Worm (Caenorhabditis elegans): Measurements from ENCODE around the gene fbxa-55.

DNA sequence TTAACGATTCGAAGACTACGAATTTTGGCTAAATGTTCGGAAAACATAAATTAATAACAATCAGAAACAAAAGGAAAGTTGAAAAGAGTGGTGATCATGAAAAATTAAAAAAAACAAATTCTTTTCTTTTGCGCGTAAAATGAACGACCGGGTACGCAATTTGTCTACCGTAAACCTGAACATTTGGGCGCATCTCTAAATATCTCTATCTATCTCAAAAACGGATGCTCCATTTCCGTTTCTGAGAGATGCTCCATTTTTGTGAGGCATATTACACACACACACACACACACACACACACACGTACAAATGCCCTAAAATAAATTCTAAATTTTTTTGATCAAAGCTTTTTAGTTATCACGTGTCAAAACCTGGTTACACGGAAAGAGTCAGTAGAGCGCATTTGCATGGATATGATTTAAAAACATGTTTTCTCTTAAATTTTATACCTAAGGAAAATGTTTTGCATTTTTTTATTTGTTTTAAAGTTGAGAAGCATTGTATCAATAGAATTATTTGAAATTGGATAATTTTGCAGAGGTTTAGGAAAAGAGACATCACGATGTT, 46.8 kb downstream of the fbxa-55 start:
- TF ChIP-seq elt-1 (tag; optimal IDR thresholded peaks at IDR 0.05): no peak
- no peak for TF ChIP-seq ztf-11 (tag; optimal IDR thresholded peaks at IDR 0.05)
- no peak for TF ChIP-seq lin-39 (tag; optimal IDR thresholded peaks at IDR 0.05)
- TF ChIP-seq R02D3.7 (tag; optimal IDR thresholded peaks at IDR 0.05): no peak
- TF ChIP-seq nhr-237 (tag; optimal IDR thresholded peaks at IDR 0.05): no peak
- TF ChIP-seq zag-1 (tag; optimal IDR thresholded peaks at IDR 0.05): no peak
- TF ChIP-seq unc-62 (GFP tag; optimal IDR thresholded peaks at IDR 0.05): no peak
- TF ChIP-seq aly-2 (tag; optimal IDR thresholded peaks at IDR 0.05): no peak
- no peak for TF ChIP-seq lin-11 (tag; optimal IDR thresholded peaks at IDR 0.05)
- TF ChIP-seq snpc-4 (tag; optimal IDR thresholded peaks at IDR 0.05): no peak
